Fruit fly (Drosophila melanogaster): ENCODE data around the gene IKKbeta.

- TF ChIP-seq CG34367 (tag; optimal IDR thresholded peaks at IDR 0.05) (no peak), fd96Ca (GFP tag; IDR thresholded peaks at IDR 0.05) (no peak), CG13204 (GFP tag; optimal IDR thresholded peaks at IDR 0.05) (no peak), CG8159 (tag; optimal IDR thresholded peaks at IDR 0.05) (no peak), CG4496 (GFP tag; IDR thresholded peaks at IDR 0.05) (no peak), EcR (GFP tag; optimal IDR thresholded peaks at IDR 0.05) (no peak), Pif1B (GFP tag; optimal IDR thresholded peaks at IDR 0.05) (no peak), Snoo (tag; optimal IDR thresholded peaks at IDR 0.05) (no peak), rn (GFP tag; IDR thresholded peaks at IDR 0.05) (no peak), D1 (tag; optimal IDR thresholded peaks at IDR 0.05) (no peak), CG8301 (tag; optimal IDR thresholded peaks at IDR 0.05) (no peak), CG14655 (GFP tag; optimal IDR thresholded peaks at IDR 0.05) (no peak), CG10348 (GFP tag; IDR thresholded peaks at IDR 0.05) (no peak)
Observed at dm6 chr3R:16050621-16051328, 1.6 kb upstream of the IKKbeta start, which contains the start of gene msps.

Data from whole organism, pupa.